Worm (Caenorhabditis elegans) whole organism, young adult: ENCODE measurements around the gene exh-1.

Experiments
- B0019.2 ChIP-seq: fragments of 200-800 bp; sonication (Bioruptor generic); conservative IDR thresholded peaks from 2 replicates; pipeline ENCODE4 v1.3.6; 2022; ENCODE audit warnings: missing genetic modification reagents, missing genetic modification characterization, missing compliant biosample characterization
- B0261.1 ChIP-seq: sonication (generic microtip); optimal IDR thresholded peaks from 2 replicates; lab custom pipeline; 2016; ENCODE audit warnings: mild to moderate bottlenecking, missing genetic modification characterization, moderate library complexity, missing compliant biosample characterization
- F23B12.7 ChIP-seq: sonication (generic microtip); optimal IDR thresholded peaks from 2 replicates; lab custom pipeline; 2017; ENCODE audit warnings: missing genetic modification characterization, mild to moderate bottlenecking, missing compliant biosample characterization, antibody characterized with exemption, moderate library complexity; ENCODE audit not compliant: insufficient read depth
- F33H1.4 ChIP-seq: fragments of 200-800 bp; sonication (Bioruptor generic); IDR thresholded peaks from 2 replicates; pipeline ENCODE4 v1.3.6; 2022; ENCODE audit warnings: missing genetic modification reagents, missing genetic modification characterization, missing compliant biosample characterization
- F52B5.7 ChIP-seq: sonication (generic microtip); optimal IDR thresholded peaks from 2 replicates; lab custom pipeline; 2016; ENCODE audit warnings: mild to moderate bottlenecking, missing genetic modification characterization, missing compliant biosample characterization
- F57A8.1 ChIP-seq: fragments of 200-800 bp; sonication (Bioruptor generic); optimal IDR thresholded peaks from 2 replicates; lab custom pipeline; 2018; ENCODE audit warnings: mild to moderate bottlenecking, missing genetic modification characterization, moderate library complexity, missing compliant biosample characterization
- Y56A3A.18 ChIP-seq: fragments of 200-800 bp; sonication (Bioruptor generic); IDR thresholded peaks from 2 replicates; pipeline ENCODE4 v1.3.6; 2022; ENCODE audit warnings: missing genetic modification reagents, missing genetic modification characterization, missing compliant biosample characterization
- Y67H2A.10 ChIP-seq: fragments of 200-800 bp; sonication (Bioruptor generic); conservative IDR thresholded peaks from 2 replicates; pipeline ENCODE4 v1.3.6; 2022; ENCODE audit warnings: missing genetic modification reagents, missing genetic modification characterization, missing compliant biosample characterization
- Y95B8A.8 ChIP-seq: fragments of 200-800 bp; sonication (Bioruptor generic); IDR thresholded peaks from 2 replicates; pipeline ENCODE4 v1.3.6; 2022; ENCODE audit warnings: missing genetic modification reagents, missing genetic modification characterization, missing compliant biosample characterization
- attf-3 ChIP-seq: fragments of 200-800 bp; sonication (Bioruptor generic); conservative IDR thresholded peaks from 2 replicates; pipeline ENCODE4 v1.3.6; 2022; ENCODE audit warnings: missing genetic modification reagents, missing genetic modification characterization, missing compliant biosample characterization
- bed-1 ChIP-seq: fragments of 200-800 bp; sonication (Bioruptor generic); IDR thresholded peaks from 2 replicates; pipeline ENCODE4 v1.3.6; 2022; ENCODE audit warnings: missing genetic modification reagents, missing genetic modification characterization, missing compliant biosample characterization
- ccch-3 ChIP-seq: fragments of 200-800 bp; sonication (Bioruptor generic); optimal IDR thresholded peaks from 2 replicates; lab custom pipeline; 2018; ENCODE audit warnings: mild to moderate bottlenecking, missing genetic modification characterization, missing compliant biosample characterization
- cebp-1 ChIP-seq, 2 experiments: fragments of 200-800 bp in 1 of 2; sonication (Bioruptor generic) in 1 of 2; sonication (generic microtip) in 1 of 2; IDR thresholded peaks in 1 of 2; optimal IDR thresholded peaks in 1 of 2; 2 replicates each; pipeline versions ENCODE4 v1.3.6 to Lab custom; 2017 to 2022; ENCODE audit warnings: missing compliant biosample characterization in 2 of 2, missing genetic modification characterization in 2 of 2, mild to moderate bottlenecking in 1 of 2, missing genetic modification reagents in 1 of 2, moderate library complexity in 1 of 2
- ceh-58 ChIP-seq: fragments of 200-800 bp; sonication (Bioruptor generic); IDR thresholded peaks from 2 replicates; pipeline ENCODE4 v1.3.6; 2022; ENCODE audit warnings: missing genetic modification characterization, missing compliant biosample characterization
- chd-7 ChIP-seq: sonication (generic microtip); optimal IDR thresholded peaks from 2 replicates; lab custom pipeline; 2016; ENCODE audit warnings: mild to moderate bottlenecking, missing genetic modification characterization, moderate library complexity, missing compliant biosample characterization
- egl-44 ChIP-seq: fragments of 200-800 bp; sonication (Bioruptor generic); IDR thresholded peaks from 2 replicates; pipeline ENCODE4 v1.3.6; 2022; ENCODE audit warnings: missing genetic modification reagents, missing genetic modification characterization, missing compliant biosample characterization
- egrh-3 ChIP-seq: fragments of 200-800 bp; sonication (Bioruptor generic); IDR thresholded peaks from 2 replicates; pipeline ENCODE4 v1.3.6; 2022; ENCODE audit warnings: missing genetic modification reagents, missing genetic modification characterization, missing compliant biosample characterization
- ets-4 ChIP-seq: fragments of 200-800 bp; sonication (Bioruptor generic); optimal IDR thresholded peaks from 2 replicates; lab custom pipeline; 2018; ENCODE audit warnings: mild to moderate bottlenecking, missing genetic modification characterization, missing compliant biosample characterization
- fkh-3 ChIP-seq: sonication (generic microtip); optimal IDR thresholded peaks from 2 replicates; lab custom pipeline; 2016; ENCODE audit warnings: mild to moderate bottlenecking, missing genetic modification characterization, missing compliant biosample characterization
- hlh-12 ChIP-seq: sonication (generic microtip); optimal IDR thresholded peaks from 2 replicates; lab custom pipeline; 2016; ENCODE audit warnings: missing genetic modification characterization, missing compliant biosample characterization
- hmg-1.2 ChIP-seq: fragments of 200-800 bp; sonication (Bioruptor generic); IDR thresholded peaks from 2 replicates; pipeline ENCODE4 v1.3.6; 2022; ENCODE audit warnings: missing genetic modification reagents, missing genetic modification characterization, missing compliant biosample characterization
- hmg-20 ChIP-seq: fragments of 200-800 bp; sonication (Bioruptor generic); IDR thresholded peaks from 2 replicates; pipeline ENCODE4 v1.3.6; 2022; ENCODE audit warnings: missing genetic modification reagents, missing genetic modification characterization, missing compliant biosample characterization
- hsf-1 ChIP-seq: fragments of 200-800 bp; sonication (Bioruptor generic); IDR thresholded peaks from 2 replicates; pipeline ENCODE4 v1.3.6; 2022; ENCODE audit warnings: missing genetic modification reagents, missing genetic modification characterization, missing compliant biosample characterization
- lag-1 ChIP-seq: fragments of 200-800 bp; sonication (Bioruptor generic); IDR thresholded peaks from 2 replicates; pipeline ENCODE4 v1.3.6; 2022; ENCODE audit warnings: missing genetic modification reagents, missing genetic modification characterization, missing compliant biosample characterization
- let-607 ChIP-seq, 2 experiments: fragments of 200-800 bp in 1 of 2; sonication (Bioruptor generic) in 1 of 2; sonication (generic microtip) in 1 of 2; optimal IDR thresholded peaks; 2 replicates each; lab custom pipeline; 2016 to 2018; ENCODE audit warnings: mild to moderate bottlenecking in 2 of 2, missing compliant biosample characterization in 2 of 2, missing genetic modification characterization in 2 of 2, moderate library complexity in 2 of 2, missing genotype in 1 of 2
- lin-54 ChIP-seq: fragments of 200-800 bp; sonication (Bioruptor generic); optimal IDR thresholded peaks from 2 replicates; lab custom pipeline; 2018; ENCODE audit warnings: mild to moderate bottlenecking, missing genetic modification characterization, missing compliant biosample characterization
- lir-1 ChIP-seq: fragments of 200-800 bp; sonication (Bioruptor generic); conservative IDR thresholded peaks from 2 replicates; pipeline ENCODE4 v1.3.6; 2022; ENCODE audit warnings: missing genetic modification reagents, missing genetic modification characterization, missing compliant biosample characterization
- lsy-27 ChIP-seq: sonication (generic microtip); optimal IDR thresholded peaks from 2 replicates; lab custom pipeline; 2017; ENCODE audit warnings: missing genetic modification characterization, mild to moderate bottlenecking, missing compliant biosample characterization, antibody characterized with exemption, missing genotype, borderline replicate concordance; ENCODE audit not compliant: insufficient read depth
- madf-3 ChIP-seq: fragments of 200-800 bp; sonication (Bioruptor generic); IDR thresholded peaks from 2 replicates; pipeline ENCODE4 v1.3.6; 2022; ENCODE audit warnings: missing genetic modification reagents, missing genetic modification characterization, missing compliant biosample characterization
- mel-28 ChIP-seq: sonication (generic microtip); optimal IDR thresholded peaks from 2 replicates; lab custom pipeline; 2016; ENCODE audit warnings: borderline replicate concordance, mild to moderate bottlenecking, missing genetic modification characterization, missing compliant biosample characterization
- mxl-1 ChIP-seq: sonication (generic microtip); optimal IDR thresholded peaks from 2 replicates; lab custom pipeline; 2016; ENCODE audit warnings: missing genetic modification characterization, missing compliant biosample characterization
- nhr-80 ChIP-seq: sonication (generic microtip); optimal IDR thresholded peaks from 2 replicates; lab custom pipeline; 2016; ENCODE audit warnings: missing genetic modification characterization, missing compliant biosample characterization
- pha-4 ChIP-seq: fragments of 150-350 bp; sonication (generic microtip); optimal IDR thresholded peaks from 2 replicates; lab custom pipeline; 2014; ENCODE audit warnings: missing biosample characterization, missing genetic modification reagents, missing genetic modification characterization
- snpc-3.4 ChIP-seq: sonication (generic microtip); optimal IDR thresholded peaks from 2 replicates; lab custom pipeline; 2017; ENCODE audit warnings: missing genetic modification characterization, mild to moderate bottlenecking, missing compliant biosample characterization, antibody characterized with exemption, moderate library complexity, missing genotype, missing genetic modification reagents
- somi-1 ChIP-seq: fragments of 200-800 bp; sonication (Bioruptor generic); optimal IDR thresholded peaks from 2 replicates; lab custom pipeline; 2018; ENCODE audit warnings: mild to moderate bottlenecking, missing genetic modification characterization, missing compliant biosample characterization
- zfh-2 ChIP-seq: fragments of 200-800 bp; sonication (Bioruptor generic); conservative IDR thresholded peaks from 2 replicates; pipeline ENCODE4 v1.3.6; 2022; ENCODE audit warnings: missing genetic modification reagents, missing genetic modification characterization, missing compliant biosample characterization
- ztf-28 ChIP-seq: fragments of 200-800 bp; sonication (Bioruptor generic); IDR thresholded peaks from 2 replicates; pipeline ENCODE4 v1.3.6; 2022; ENCODE audit warnings: missing genetic modification reagents, missing genetic modification characterization, missing compliant biosample characterization

The exh-1 gene

DNA sequence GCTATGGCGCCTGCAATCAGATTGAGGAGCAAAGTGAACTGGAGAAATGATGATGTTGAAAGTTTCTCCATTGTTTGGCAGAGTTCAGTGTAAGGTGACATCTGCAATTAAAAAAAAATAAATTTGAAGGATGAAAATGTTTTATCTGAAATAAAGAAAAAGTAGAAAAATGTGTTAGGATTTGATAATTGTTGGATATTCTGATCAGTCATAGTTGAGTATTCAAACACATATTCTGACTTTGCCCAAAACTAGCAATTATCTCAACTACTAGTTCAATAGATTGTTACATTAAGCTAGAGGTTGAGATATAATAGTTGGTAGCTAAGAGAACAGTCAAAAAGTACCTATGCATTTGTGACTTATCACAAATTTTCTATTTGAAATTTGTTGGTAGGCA, 12.4 kb upstream of the exh-1 start, which contains the start of gene srab-10:
TSS of gene srab-10 (minus strand) at position 101 of the 400 bp plus-strand sequence.
- TF ChIP-seq hmg-20 (GFP tag; lab: Robert Waterston, UW) (no peak), F52B5.7 (tag; lab: Kevin White, UChicago) (no peak), ets-4 (GFP tag; lab: Kevin White, UChicago) (no peak), hlh-12 (no peak), hmg-1.2 (GFP tag; lab: Robert Waterston, UW) (no peak), snpc-3.4 (tag; lab: Kevin White, UChicago) (no peak), F57A8.1 (no peak), egl-44 (GFP tag; lab: Robert Waterston, UW) (no peak), pha-4 (tag; lab: Kevin White, UChicago) (no peak), lir-1 (GFP tag; lab: Robert Waterston, UW) (no peak)

DNA sequence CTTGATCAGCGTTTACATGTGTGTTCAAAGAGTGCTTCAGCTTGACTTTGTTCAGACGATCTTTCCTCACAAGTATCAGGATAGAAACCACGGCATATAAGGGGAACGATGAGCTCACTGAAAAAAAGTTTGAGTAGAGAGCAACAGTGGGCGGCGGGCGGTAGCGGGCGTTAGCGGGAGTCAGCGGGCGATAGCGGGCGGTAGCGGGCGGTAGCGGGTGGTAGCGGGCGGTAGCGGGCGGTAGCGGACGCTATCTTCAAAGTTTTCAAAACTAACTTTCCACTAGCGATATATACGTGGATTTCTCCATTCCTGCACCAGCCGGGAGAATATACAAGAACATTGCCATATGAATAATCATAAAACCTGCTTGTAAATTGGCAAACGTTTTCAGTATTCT, 11.6 kb upstream of the exh-1 start:
- TF ChIP-seq mel-28 (tag; lab: Kevin White, UChicago) (no peak), chd-7 (tag; lab: Kevin White, UChicago) (no peak), Y67H2A.10 (GFP tag; lab: Robert Waterston, UW) (no peak), F57A8.1 (no peak), lag-1 (GFP tag; lab: Robert Waterston, UW) (no peak), madf-3 (GFP tag; lab: Robert Waterston, UW) (no peak), egrh-3 (GFP tag; lab: Robert Waterston, UW) (peak; percentile 81; the same call in 1 of the 2 replicates), nhr-80 (tag; lab: Kevin White, UChicago) (no peak), F33H1.4 (GFP tag; lab: Robert Waterston, UW) (no peak), lsy-27 (tag; lab: Kevin White, UChicago) (no peak), zfh-2 (GFP tag; lab: Robert Waterston, UW) (peak; percentile 87), mxl-1 (tag; lab: Kevin White, UChicago) (no peak), hsf-1 (GFP tag; lab: Robert Waterston, UW) (no peak)

DNA sequence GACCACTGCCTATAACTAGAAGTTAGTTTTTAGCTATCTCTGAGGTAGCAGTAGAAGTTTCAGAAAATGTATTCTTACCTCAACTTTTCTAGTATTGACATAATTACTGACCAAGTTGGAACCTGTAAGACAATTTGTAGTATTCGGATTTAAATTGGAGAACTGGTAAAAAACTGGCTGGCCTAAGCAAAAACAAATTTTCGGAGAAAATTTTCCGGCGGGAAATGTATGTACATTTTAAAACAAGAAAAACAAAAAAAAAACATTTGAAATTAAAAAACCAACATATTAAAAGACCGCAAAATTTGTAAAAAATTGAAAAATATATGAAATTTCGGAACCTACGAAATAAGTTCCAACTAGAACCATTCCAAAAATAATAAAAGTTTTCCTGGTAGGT, 10.0 kb upstream of the exh-1 start, which contains the start of gene srab-11:
TSS of gene srab-11 (minus strand) at position 101 of the 400 bp plus-strand sequence.
- TF ChIP-seq somi-1 (GFP tag; lab: Kevin White, UChicago) (no peak), let-607 (tag; optimal IDR thresholded peaks at IDR 0.05; lab: Kevin White, UChicago) (no peak), ceh-58 (no peak), ztf-28 (GFP tag; lab: Robert Waterston, UW) (no peak), bed-1 (no peak), cebp-1 (GFP tag; IDR thresholded peaks at IDR 0.05; lab: Robert Waterston, UW) (no peak), cebp-1 (tag; optimal IDR thresholded peaks at IDR 0.05; lab: Kevin White, UChicago) (no peak), Y56A3A.18 (GFP tag; lab: Robert Waterston, UW) (no peak), F23B12.7 (tag; lab: Kevin White, UChicago) (no peak), lin-54 (no peak), B0261.1 (tag; lab: Kevin White, UChicago) (no peak), ccch-3 (GFP tag; lab: Kevin White, UChicago) (no peak), fkh-3 (tag; lab: Kevin White, UChicago) (no peak), Y95B8A.8 (GFP tag; lab: Robert Waterston, UW) (no peak), B0019.2 (no peak), attf-3 (no peak), F33H1.4 (GFP tag; lab: Robert Waterston, UW) (no peak), lir-1 (GFP tag; lab: Robert Waterston, UW) (no peak)
- TF ChIP-seq, all 124 proteins: peak for 0
